Fruit fly (Drosophila melanogaster) S2 (cell line): ENCODE measurements around the gene can.

Source experiments
- CG8478 ChIP-seq: fragments of >200 bp; optimal IDR thresholded peaks from 2 replicates; lab custom pipeline; 2018
- CTCF ChIP-seq, 2 experiments: fragments of >200 bp; optimal IDR thresholded peaks; 2 replicates each; lab custom pipeline; 2018

The can gene

DNA sequence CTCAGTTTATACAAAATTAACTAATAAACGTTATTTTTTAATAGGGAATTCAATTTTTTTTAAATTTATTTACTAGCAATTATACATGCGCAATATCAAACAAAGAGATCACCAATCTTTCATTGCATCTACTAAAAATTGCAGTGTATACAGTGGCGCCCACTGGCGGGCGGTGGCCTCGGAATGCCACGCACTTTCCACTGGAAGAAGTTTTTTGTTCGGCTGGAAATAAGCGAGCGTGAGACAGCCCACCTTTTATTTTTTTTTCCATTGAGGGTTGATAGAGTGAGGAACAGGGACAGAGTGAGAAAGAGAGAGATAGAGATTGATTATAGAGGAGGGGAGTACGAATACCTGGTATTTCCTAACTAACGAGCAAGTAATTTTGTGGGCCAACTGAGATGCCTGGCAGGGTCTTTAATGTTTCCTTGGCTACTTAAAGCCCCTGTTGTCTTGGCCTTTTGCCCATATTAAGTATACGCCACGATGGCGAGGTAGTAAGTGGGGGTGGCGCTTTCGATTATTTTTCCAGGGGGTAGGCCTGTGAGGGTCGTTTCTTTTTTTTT lies 4.8 kb upstream of the can start:
- TF ChIP-seq CTCF (optimal IDR thresholded peaks at IDR 0.05; lab: Kevin White, UChicago) (peak; percentile 74 to 85), CG8478 (lab: Kevin White, UChicago) (no peak)

DNA sequence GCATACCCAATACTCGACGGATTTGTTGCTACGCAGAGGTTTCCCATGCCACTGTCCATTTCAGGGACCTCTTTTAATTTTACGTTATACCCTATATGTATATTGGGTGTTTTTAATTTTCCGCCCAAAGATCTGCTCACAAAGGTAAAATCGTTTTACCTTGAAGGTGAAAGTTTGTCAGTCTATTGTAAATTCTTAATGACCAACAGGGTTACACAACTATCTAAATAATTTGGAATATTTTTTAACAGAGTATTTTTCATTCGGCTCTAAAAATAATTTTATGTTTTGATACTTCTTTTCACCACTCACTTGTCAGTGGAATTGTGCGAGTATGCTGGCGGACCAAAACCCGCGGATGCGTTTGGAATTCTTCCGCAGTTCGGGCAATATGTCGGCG lies 694 bp upstream of the can start:
- TF ChIP-seq CG8478 (lab: Kevin White, UChicago) (no peak), CTCF (optimal IDR thresholded peaks at IDR 0.05; lab: Kevin White, UChicago) (no peak)

DNA sequence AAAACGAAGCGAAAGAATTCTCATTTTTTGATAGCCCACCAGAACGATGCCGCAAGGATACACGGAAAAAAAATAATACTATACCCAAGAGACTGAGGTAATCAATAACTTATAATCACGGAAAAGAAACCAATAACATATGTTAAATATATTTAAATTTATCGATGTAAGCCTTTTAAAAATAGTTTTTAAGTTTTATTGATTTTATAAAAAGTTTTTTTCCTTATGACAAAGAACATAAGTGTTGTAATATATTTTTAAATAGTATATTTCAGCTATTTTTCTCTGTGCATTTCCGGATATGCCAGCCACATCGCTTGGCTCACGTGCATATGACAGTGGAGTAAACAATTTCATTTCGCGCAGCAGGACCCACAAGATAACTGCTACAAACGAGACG lies 4.1 kb downstream of the can start:
- TF ChIP-seq CTCF (optimal IDR thresholded peaks at IDR 0.05; lab: Kevin White, UChicago) (no peak), CG8478 (lab: Kevin White, UChicago) (no peak)

DNA sequence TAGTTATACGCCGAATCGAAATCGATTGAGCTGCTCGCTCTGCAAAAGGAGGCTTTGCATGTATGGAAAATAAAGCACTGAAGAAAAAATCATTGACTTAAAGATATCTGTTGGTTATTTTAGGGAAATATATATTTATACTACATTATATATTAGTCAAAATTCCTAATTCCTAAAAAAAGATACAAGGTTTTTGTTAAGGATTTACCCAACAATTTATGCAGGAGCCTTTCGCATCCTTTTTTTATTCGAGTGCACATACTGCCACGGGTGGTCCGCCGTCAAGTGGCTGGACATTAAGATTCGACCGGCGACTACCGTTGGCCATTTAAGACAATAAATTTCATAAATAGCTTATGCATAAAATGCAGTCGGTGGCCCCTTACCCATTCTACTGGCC lies 5.7 kb downstream of the can start:
- TF ChIP-seq CG8478 (lab: Kevin White, UChicago) (no peak), CTCF (optimal IDR thresholded peaks at IDR 0.05; lab: Kevin White, UChicago) (no peak)

DNA sequence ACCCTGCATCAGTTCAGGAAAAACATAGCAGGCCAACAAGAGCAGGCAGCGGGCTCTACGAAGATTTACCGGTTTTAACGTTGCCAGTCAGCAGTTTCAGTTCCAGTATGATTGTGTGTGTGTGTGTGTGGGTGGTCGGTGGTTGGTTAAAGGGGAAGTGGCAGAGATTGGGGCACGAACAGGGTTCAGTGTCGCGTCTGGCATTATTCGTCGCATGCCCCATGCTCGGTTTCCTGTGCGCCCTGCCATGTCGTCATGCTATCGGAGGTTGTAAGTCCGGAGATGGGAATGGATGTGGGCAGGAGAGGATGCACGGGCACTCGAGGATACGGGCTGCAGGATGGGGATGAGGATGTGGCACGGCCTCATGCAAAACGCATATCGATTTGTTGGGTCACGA lies 8.2 kb downstream of the can start:
- TF ChIP-seq CTCF (optimal IDR thresholded peaks at IDR 0.05; lab: Kevin White, UChicago) (no peak), CG8478 (lab: Kevin White, UChicago) (no peak)

DNA sequence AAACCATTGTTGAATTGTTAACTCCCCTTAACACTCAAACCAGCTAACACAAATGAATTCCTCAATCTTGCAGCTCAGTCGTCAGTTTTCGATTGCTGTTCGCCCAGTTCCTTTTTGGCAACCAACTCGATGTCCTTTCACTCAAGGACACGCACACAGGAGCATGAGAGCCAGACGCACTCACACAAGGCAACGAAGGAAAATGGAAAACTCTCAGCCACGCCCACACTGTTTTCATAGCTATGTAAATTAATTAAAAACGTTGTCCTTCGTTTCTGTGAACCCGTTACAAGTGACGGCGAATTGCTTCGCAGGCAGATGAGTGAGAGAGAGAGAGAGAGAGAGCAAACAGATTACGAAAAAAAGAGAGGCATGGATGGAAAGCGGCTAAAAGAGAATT lies 12.8 kb downstream of the can start:
- TF ChIP-seq CTCF (optimal IDR thresholded peaks at IDR 0.05; lab: Kevin White, UChicago) (no peak), CG8478 (lab: Kevin White, UChicago) (no peak)

DNA sequence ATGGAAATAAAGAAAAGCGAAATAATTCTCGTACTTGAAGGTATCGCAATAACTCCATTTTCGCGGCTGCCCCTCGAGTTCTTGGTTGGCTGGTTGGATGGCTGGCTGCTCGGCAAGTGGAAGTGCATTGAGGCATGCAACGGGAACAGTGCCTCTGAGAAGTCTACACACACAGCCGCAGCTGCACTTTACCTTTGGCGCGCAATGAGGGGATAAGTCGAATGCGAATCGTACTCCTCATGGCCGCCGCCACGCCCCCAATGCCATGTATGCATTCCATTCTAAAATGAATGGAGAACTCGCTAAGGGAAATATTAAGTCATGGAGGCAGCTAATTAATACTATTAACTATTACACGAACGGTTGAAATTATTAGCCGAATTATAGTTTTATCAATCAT lies 17.1 kb downstream of the can start:
- TF ChIP-seq CTCF (optimal IDR thresholded peaks at IDR 0.05; lab: Kevin White, UChicago): no peak
- no peak for TF ChIP-seq CG8478 (lab: Kevin White, UChicago)

DNA sequence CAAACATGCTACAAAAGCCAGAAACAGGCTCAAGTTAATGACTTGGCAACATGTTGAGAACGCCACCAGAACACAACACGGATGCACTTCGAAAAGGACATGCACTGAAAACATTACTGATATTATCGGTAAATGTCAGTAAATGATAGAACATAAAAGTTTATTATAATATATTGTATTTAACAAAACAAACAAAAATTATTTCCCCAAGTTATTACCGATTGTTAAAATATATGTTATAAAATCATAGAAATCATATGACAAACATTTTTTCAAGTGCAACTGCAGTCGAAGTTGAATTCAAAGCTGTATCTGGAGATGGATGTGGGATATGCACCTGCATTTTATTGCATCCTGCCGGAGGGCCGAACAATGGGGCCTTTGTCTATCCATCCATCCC lies 19.3 kb downstream of the can start:
- TF ChIP-seq CG8478 (lab: Kevin White, UChicago): no peak
- no peak for TF ChIP-seq CTCF (optimal IDR thresholded peaks at IDR 0.05; lab: Kevin White, UChicago)

DNA sequence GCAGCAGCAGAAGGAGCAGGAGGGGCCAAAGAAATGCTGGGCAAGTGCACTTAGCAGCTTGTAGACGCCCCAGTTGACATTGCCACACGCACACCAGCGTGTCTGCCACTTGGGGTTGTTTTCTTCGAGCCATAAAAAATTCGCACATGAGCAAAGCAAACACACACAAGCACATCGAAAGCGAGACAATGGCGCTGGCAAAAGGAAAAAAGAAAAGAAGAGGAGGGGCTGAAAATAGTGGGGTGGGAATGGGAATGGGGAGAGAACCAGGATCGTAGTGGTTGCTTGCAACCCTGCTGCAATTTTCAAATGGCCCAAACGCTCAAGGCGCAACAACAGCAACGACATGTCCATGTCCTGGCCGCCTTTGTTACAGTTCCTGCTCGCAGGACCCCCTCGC lies 19.8 kb downstream of the can start:
- TF ChIP-seq CG8478 (lab: Kevin White, UChicago): no peak
- TF ChIP-seq CTCF (optimal IDR thresholded peaks at IDR 0.05; lab: Kevin White, UChicago): peak in 1 of 2 experiments; percentile 16

DNA sequence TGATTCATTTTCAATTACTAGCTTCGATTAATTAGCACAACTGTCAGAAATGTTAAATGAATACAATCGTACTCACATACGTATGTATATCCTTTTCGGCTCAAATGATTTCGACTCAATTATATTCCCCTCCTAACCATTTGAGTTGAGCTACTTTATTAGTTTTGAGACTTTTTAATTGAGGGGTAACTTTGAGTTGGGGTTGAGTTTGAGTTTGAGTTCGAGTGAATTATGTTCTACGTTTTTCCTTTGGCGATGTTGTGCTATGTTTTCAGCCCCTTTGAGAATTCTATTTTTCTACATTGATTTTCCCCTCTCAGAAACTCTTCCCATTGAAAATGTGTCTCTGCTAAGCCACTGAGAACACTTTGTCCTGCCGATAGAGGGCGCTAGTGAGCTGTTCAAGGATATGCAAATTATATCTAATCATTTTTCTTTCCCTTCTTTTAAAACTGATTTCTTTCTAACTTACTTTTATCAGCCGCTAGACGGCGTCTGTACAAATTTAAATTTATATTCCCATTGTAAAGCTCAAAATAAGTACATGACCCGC lies 20.6 kb downstream of the can start:
- TF ChIP-seq CG8478 (lab: Kevin White, UChicago) (no peak), CTCF (optimal IDR thresholded peaks at IDR 0.05; lab: Kevin White, UChicago) (peak; percentile 91 to 94)

DNA sequence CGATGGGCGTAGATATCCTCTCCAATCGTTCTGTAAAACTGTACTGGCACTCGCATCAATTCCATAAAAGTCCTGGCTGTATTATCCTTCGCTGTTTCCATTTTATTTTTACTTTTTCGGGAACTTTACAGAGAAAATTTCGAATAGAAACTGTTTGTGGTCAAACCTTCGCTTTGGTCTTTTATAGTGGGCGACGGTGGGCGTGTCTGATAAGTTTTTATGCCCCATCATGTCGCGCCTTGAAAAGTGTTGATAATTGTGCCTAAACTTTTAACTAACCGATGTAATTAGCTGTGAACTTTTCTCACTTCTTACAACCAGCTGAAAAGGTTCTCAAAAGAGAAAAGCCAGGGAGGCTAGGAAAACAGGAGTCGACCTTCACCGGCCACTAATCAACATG lies 22.3 kb downstream of the can start, which contains the start of gene Or67c:
Gene Or67c (minus strand): TSS at position 101 of the 400 bp plus-strand sequence.
- TF ChIP-seq CTCF (optimal IDR thresholded peaks at IDR 0.05; lab: Kevin White, UChicago): no peak
- TF ChIP-seq CG8478 (lab: Kevin White, UChicago): no peak

DNA sequence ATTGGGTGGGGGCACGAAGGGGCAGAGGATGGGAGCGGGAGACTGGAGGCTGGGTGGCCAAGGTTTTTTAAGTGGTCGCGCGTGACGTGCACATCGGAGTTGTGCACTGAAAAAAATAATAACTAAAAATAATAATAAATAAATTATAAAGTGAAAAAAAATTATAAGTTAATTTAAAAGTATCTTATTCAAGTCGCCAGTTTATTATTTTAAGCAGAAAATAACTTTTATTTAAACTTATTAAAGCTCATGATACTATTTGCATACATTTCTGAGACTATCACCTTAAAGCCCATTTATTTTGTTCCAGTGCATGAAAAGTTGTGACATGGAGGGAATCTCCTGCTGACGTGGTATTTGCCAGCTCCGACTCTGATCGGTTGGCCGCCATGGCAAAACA lies 24.7 kb downstream of the can start:
- TF ChIP-seq CG8478 (lab: Kevin White, UChicago) (no peak), CTCF (optimal IDR thresholded peaks at IDR 0.05; lab: Kevin White, UChicago) (no peak)

DNA sequence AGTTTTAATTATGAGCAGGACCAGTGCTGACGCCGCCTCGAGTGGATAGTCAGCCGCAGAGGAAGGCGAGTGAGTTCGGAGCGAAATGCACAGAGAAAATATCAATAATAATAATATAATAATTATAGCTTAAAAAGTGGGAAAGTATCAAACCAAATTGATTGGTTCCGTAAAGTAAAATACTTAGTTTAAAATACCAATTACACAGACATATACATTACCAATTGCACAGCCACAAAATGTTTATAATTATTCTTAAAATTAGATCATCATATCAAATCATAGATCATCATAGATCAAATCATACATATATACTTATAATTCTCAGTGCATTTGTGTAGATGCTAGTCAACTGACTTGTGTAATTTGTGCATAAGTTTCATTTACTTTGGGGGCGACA lies 28.4 kb downstream of the can start:
- no peak for TF ChIP-seq CTCF (optimal IDR thresholded peaks at IDR 0.05; lab: Kevin White, UChicago)
- TF ChIP-seq CG8478 (lab: Kevin White, UChicago): no peak

DNA sequence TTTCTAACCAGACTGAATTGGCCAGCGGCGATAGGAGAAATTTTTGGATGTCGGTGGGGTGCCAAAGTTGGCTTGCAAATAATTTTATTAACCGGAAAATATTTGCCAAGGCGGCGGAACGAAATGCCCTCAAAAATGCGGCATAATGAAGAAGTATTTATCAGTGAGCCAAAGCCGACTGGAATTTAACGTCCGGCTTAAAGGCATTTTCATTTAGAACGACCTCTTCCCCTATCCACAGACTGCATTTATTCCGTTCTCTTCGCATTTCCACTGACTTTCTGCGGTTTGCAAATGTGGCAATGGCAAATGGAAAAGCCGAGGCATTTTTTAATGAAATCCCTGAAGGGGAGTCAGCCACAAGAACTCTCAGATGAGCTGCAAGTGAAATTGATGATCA lies 33.9 kb downstream of the can start:
- TF ChIP-seq CTCF (optimal IDR thresholded peaks at IDR 0.05; lab: Kevin White, UChicago): no peak
- no peak for TF ChIP-seq CG8478 (lab: Kevin White, UChicago)

DNA sequence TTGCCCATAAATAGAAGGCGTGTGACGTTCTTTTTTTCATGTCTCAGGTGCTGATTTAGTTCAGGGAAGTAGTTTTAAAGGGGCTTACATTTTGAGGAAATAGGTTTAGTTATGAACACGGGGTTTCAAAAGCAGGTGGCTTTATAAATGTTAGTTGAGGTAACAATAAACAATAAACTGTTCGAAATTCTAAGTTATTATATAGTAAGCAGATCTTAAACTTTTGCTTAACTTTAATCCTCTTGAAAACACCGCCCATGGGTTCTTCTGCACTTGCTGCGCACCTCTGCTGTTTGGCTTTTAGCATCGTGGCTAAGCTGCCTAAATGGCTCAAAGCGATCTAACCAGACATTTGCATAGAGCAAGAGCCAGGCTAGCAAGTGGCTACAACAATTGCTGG lies 36.4 kb downstream of the can start:
- TF ChIP-seq CTCF (optimal IDR thresholded peaks at IDR 0.05; lab: Kevin White, UChicago) (no peak), CG8478 (lab: Kevin White, UChicago) (no peak)

DNA sequence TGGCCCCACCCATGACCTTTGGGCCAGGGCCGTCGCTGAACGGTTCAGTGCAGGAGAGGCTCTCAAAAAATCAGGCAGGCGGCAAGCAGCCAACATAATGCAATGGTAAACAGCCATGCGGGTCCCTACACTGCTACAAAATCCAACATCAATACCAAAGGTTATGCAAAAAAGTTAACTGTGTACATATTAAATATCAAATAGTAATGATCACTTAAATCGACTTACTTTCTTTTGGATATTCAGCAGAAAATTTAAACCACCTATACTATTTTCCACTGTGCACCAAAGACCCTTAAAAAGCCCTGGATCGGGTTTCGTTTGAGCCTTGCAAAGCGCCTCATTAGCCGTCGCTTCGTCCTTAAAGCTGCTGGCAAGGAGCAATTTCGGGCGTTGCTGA lies 39.8 kb downstream of the can start:
- TF ChIP-seq CTCF (optimal IDR thresholded peaks at IDR 0.05; lab: Kevin White, UChicago) (no peak), CG8478 (lab: Kevin White, UChicago) (no peak)
